Worm (Caenorhabditis elegans): ENCODE results near the gene F55H2.5.

F55H2.5 gene

ce11 chrIII:9494209-9494608 lies 17.1 kb upstream of the F55H2.5 start:
- TF ChIP-seq C16A3.4 (tag; optimal IDR thresholded peaks at IDR 0.05) = no peak
- no peak for TF ChIP-seq ceh-63 (GFP tag; optimal IDR thresholded peaks at IDR 0.05)
- TF ChIP-seq tlp-1 (tag; optimal IDR thresholded peaks at IDR 0.05) = no peak
- TF ChIP-seq efl-1 (optimal IDR thresholded peaks at IDR 0.05) = no peak
- peak in 1 of 2 experiments; percentile 91 for TF ChIP-seq efl-1 (GFP tag; optimal IDR thresholded peaks at IDR 0.05 in 1 of 2)
- TF ChIP-seq unc-62 (GFP tag; optimal IDR thresholded peaks at IDR 0.05) = no peak
- TF ChIP-seq egl-27 (tag; optimal IDR thresholded peaks at IDR 0.05) = no peak

DNA sequence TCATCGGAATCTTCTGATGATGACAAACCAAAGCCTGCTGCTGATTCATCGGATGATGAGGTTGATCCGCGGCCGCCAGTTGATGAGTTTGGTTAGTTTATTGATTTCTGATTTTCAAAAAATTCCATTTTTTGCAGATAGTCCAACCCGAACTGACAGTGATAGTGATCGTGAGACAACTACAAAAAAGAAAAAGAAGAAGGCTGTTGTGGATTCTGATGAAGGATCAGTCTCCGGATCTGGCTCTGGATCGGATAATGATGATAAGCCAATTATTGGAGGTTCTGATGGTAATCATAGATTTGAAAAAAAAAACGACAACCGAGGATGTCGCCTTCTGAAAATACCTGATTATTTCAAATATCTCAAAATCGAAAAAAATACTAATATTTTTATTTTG lies 15.2 kb upstream of the F55H2.5 start:
- TF ChIP-seq efl-1 (optimal IDR thresholded peaks at IDR 0.05) = no peak
- peak in 1 of 2 experiments; percentile 90 for TF ChIP-seq efl-1 (GFP tag; optimal IDR thresholded peaks at IDR 0.05 in 1 of 2)
- no peak for TF ChIP-seq lin-13 (GFP tag; optimal IDR thresholded peaks at IDR 0.05)

DNA sequence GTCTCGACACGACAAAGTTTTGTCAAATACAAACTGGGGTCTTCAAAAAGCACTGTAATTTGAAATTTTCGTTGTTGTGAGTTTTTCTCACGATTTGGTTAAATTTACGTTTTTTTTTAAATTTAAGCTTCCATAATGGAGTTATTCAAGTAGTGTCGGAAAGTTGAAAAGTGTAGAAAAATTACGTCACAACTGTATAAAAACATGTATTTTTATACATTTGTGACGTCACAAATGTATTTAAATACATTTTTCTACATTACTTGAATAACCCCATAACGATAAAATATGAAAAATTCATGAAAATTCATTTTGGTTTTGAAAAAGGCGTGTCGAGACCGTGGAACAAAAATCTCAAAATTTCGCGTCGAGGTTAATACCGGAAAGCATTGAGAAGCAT lies 13.9 kb upstream of the F55H2.5 start:
- TF ChIP-seq nhr-84 (tag; optimal IDR thresholded peaks at IDR 0.05) = no peak
- TF ChIP-seq aly-2 (tag; optimal IDR thresholded peaks at IDR 0.05) = no peak
- no peak for TF ChIP-seq elt-3 (tag; optimal IDR thresholded peaks at IDR 0.05)
- TF ChIP-seq hlh-17 (GFP tag; optimal IDR thresholded peaks at IDR 0.05; ENCODE audit: borderline replicate concordance) = no peak
- no peak for TF ChIP-seq tbx-2 (tag; optimal IDR thresholded peaks at IDR 0.05)
- no peak for TF ChIP-seq nhr-77 (tag; optimal IDR thresholded peaks at IDR 0.05)
- TF ChIP-seq fkh-8 (tag; optimal IDR thresholded peaks at IDR 0.05) = no peak
- TF ChIP-seq pag-3 (tag; optimal IDR thresholded peaks at IDR 0.05; ENCODE audit: borderline replicate concordance, insufficient read depth) = no peak
- no peak for TF ChIP-seq nhr-76 (tag; optimal IDR thresholded peaks at IDR 0.05)
- no peak for TF ChIP-seq blmp-1 (tag; optimal IDR thresholded peaks at IDR 0.05)
- TF ChIP-seq ceh-88 (GFP tag; IDR thresholded peaks at IDR 0.05) = no peak
- no peak for TF ChIP-seq Y116A8C.19 (tag; optimal IDR thresholded peaks at IDR 0.05; ENCODE audit: borderline replicate concordance)

ce11 chrIII:9500267-9500666 lies 11.0 kb upstream of the F55H2.5 start, which contains the start of gene sod-4:
Gene sod-4 (minus strand): TSS chrIII:9500375.
- no peak for TF ChIP-seq ces-1 (GFP tag; optimal IDR thresholded peaks at IDR 0.05)
- TF ChIP-seq ceh-82 (tag; optimal IDR thresholded peaks at IDR 0.05) = no peak
- no peak for TF ChIP-seq nhr-84 (tag; optimal IDR thresholded peaks at IDR 0.05)
- peak; percentile 2 for TF ChIP-seq pag-3 (tag; optimal IDR thresholded peaks at IDR 0.05; ENCODE audit: borderline replicate concordance, insufficient read depth)
- TF ChIP-seq nhr-85 (tag) = peak; percentile 85
- no peak for TF ChIP-seq isw-1 (GFP tag; IDR thresholded peaks at IDR 0.05)
- no peak for TF ChIP-seq hlh-4 (tag; optimal IDR thresholded peaks at IDR 0.05)
- TF ChIP-seq snu-23 (GFP tag; optimal IDR thresholded peaks at IDR 0.05) = peak; percentile 71
- peak; percentile 16 for TF ChIP-seq nhr-47 (tag; optimal IDR thresholded peaks at IDR 0.05)
- TF ChIP-seq blmp-1 (tag; optimal IDR thresholded peaks at IDR 0.05) = peak; percentile 84
- TF ChIP-seq skn-1 (tag; optimal IDR thresholded peaks at IDR 0.05) = peak; percentile 25
- TF ChIP-seq unc-130 (tag; optimal IDR thresholded peaks at IDR 0.05) = no peak
- TF ChIP-seq lin-35 (GFP tag; optimal IDR thresholded peaks at IDR 0.05) = peak in 1 of 2 experiments; percentile 77
- TF ChIP-seq lin-14 (GFP tag; optimal IDR thresholded peaks at IDR 0.05) = peak; percentile 83
- TF ChIP-seq efl-1 (optimal IDR thresholded peaks at IDR 0.05) = peak in 1 of 2 experiments; percentile 6
- TF ChIP-seq efl-1 (GFP tag; optimal IDR thresholded peaks at IDR 0.05 in 1 of 2) = peak in 1 of 2 experiments; percentile 86
- TF ChIP-seq unc-86 (tag; optimal IDR thresholded peaks at IDR 0.05) = no peak
- TF ChIP-seq pax-3 (tag; optimal IDR thresholded peaks at IDR 0.05) = no peak
- peak in 2 of 6 experiments; percentile 33 to 90 for TF ChIP-seq elt-3 (tag; optimal IDR thresholded peaks at IDR 0.05)
- no peak for TF ChIP-seq pqm-1 (tag; optimal IDR thresholded peaks at IDR 0.05)
- peak in 1 of 2 experiments; percentile 57 for TF ChIP-seq lsy-2 (tag; optimal IDR thresholded peaks at IDR 0.05)
- no peak for TF ChIP-seq sox-4 (tag; optimal IDR thresholded peaks at IDR 0.05)
- TF ChIP-seq nhr-237 (tag; optimal IDR thresholded peaks at IDR 0.05) = no peak
- no peak for TF ChIP-seq nhr-12 (tag; optimal IDR thresholded peaks at IDR 0.05)
- no peak for TF ChIP-seq vab-15 (tag; optimal IDR thresholded peaks at IDR 0.05)
- TF ChIP-seq fkh-10 (GFP tag; optimal IDR thresholded peaks at IDR 0.05) = no peak
- no peak for TF ChIP-seq dsc-1 (tag; optimal IDR thresholded peaks at IDR 0.05)
- no peak for TF ChIP-seq C04F5.9 (tag; optimal IDR thresholded peaks at IDR 0.05)
- TF ChIP-seq aly-2 (tag; optimal IDR thresholded peaks at IDR 0.05) = no peak
- TF ChIP-seq jun-1 (tag; optimal IDR thresholded peaks at IDR 0.05) = no peak
- no peak for TF ChIP-seq Y116A8C.19 (tag; optimal IDR thresholded peaks at IDR 0.05; ENCODE audit: borderline replicate concordance)
- peak; percentile 25 for TF ChIP-seq tbx-2 (tag; optimal IDR thresholded peaks at IDR 0.05)
- TF ChIP-seq egl-27 (tag; optimal IDR thresholded peaks at IDR 0.05) = no peak
- no peak for TF ChIP-seq ceh-8 (GFP tag; optimal IDR thresholded peaks at IDR 0.05)
- TF ChIP-seq fos-1 (tag; optimal IDR thresholded peaks at IDR 0.05) = no peak
- TF ChIP-seq C16A3.4 (tag; optimal IDR thresholded peaks at IDR 0.05) = no peak
- TF ChIP-seq egl-13 (tag; optimal IDR thresholded peaks at IDR 0.05) = no peak
